Worm (Caenorhabditis elegans): Measurements from ENCODE around the gene T10C6.6.

- TF ChIP-seq unc-62 (GFP tag; optimal IDR thresholded peaks at IDR 0.05 in 1 of 2) (no peak), unc-62 (tag; optimal IDR thresholded peaks at IDR 0.05) (no peak), zfp-3 (GFP tag; conservative IDR thresholded peaks at IDR 0.05) (no peak), duxl-1 (tag; optimal IDR thresholded peaks at IDR 0.05; ENCODE audit: poor library complexity) (no peak), Y105C5A.15 (GFP tag; IDR thresholded peaks at IDR 0.05) (no peak), saeg-2 (GFP tag; IDR thresholded peaks at IDR 0.05) (no peak), egl-43 (GFP tag; IDR thresholded peaks at IDR 0.05) (no peak), dve-1 (tag; optimal IDR thresholded peaks at IDR 0.05; ENCODE audit: insufficient read depth) (no peak), mep-1 (tag; optimal IDR thresholded peaks at IDR 0.05) (no peak), nhr-77 (tag; optimal IDR thresholded peaks at IDR 0.05) (no peak), ZK546.5 (tag; optimal IDR thresholded peaks at IDR 0.05) (no peak), nhr-76 (tag; optimal IDR thresholded peaks at IDR 0.05) (no peak), lir-3 (tag; optimal IDR thresholded peaks at IDR 0.05) (no peak), lsy-2 (tag; optimal IDR thresholded peaks at IDR 0.05) (no peak)
Observed at ce11 chrV:16062788-16063187, 38.7 kb downstream of the T10C6.6 start, which contains the start of gene F14H3.14.

Measured in whole organism, L4 larva.